Worm (Caenorhabditis elegans) whole organism, midembryonic: Measurements from ENCODE around the gene flp-1.
"Not testable (repeated sequence)": the region's sequence is repeated elsewhere in the genome, so short reads cannot be mapped to it uniquely, and the experiment has no call there.

Experiments used
- T22C8.4 ChIP-seq: fragments of 200-800 bp; sonication (Bioruptor generic); IDR thresholded peaks from 2 replicates; pipeline ENCODE4 v1.3.6; 2022; ENCODE audit warnings: missing genetic modification characterization, missing compliant biosample characterization
- cog-1 ChIP-seq: sonication (generic microtip); optimal IDR thresholded peaks from 2 replicates; lab custom pipeline; 2016; ENCODE audit warnings: missing genetic modification characterization, missing compliant biosample characterization
- flt-1 ChIP-seq: fragments of 200-800 bp; sonication (Bioruptor generic); IDR thresholded peaks from 2 replicates; pipeline ENCODE4 v1.3.6; 2022; ENCODE audit warnings: missing genetic modification characterization, missing compliant biosample characterization
- klf-2 ChIP-seq: fragments of 200-800 bp; sonication (Bioruptor generic); conservative IDR thresholded peaks from 2 replicates; pipeline ENCODE4 v1.3.6; 2022; ENCODE audit warnings: missing genetic modification reagents, missing genetic modification characterization, missing compliant biosample characterization
- med-1 ChIP-seq: sonication (generic microtip); optimal IDR thresholded peaks from 2 replicates; lab custom pipeline; 2017; ENCODE audit warnings: missing genetic modification characterization, mild to moderate bottlenecking, missing compliant biosample characterization, antibody characterized with exemption, missing genetic modification reagents; ENCODE audit not compliant: insufficient read depth
- ref-1 ChIP-seq: fragments of 200-800 bp; sonication (Bioruptor generic); conservative IDR thresholded peaks from 2 replicates; pipeline ENCODE4 v1.3.6; 2022; ENCODE audit warnings: missing genetic modification reagents, missing genetic modification characterization, missing compliant biosample characterization
- tab-1 ChIP-seq: fragments of 200-800 bp; sonication (Bioruptor generic); IDR thresholded peaks from 2 replicates; pipeline ENCODE4 v1.3.6; 2022; ENCODE audit warnings: missing genetic modification characterization, missing compliant biosample characterization
- ztf-23 ChIP-seq: fragments of 200-800 bp; sonication (Bioruptor generic); IDR thresholded peaks from 2 replicates; pipeline ENCODE4 v1.3.6; 2022; ENCODE audit warnings: missing genetic modification reagents, missing genetic modification characterization, missing compliant biosample characterization
- ztf-29 ChIP-seq: fragments of 200-800 bp; sonication (Bioruptor generic); IDR thresholded peaks from 2 replicates; pipeline ENCODE4 v1.3.6; 2022; ENCODE audit warnings: missing genetic modification reagents, missing genetic modification characterization, missing compliant biosample characterization

Gene flp-1

DNA sequence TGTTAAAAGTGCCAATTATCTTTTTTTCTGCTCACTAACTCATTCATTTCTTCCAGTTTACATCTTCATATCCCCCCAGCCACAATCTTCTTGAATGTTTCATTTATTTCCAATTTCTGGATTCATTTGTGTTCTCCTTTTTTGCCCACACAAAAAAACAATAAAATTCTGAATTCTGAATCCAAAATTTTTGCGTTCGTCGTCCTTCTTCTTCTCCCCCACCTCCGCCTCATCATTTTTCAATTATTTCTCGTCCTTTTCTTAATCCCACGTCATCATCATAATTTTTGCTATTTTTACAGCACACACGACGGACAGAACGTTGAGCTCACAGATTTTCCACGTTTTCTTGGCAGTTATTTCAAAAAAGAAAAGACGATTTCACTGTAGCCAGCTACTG lies 40.0 kb downstream of the flp-1 start, which contains the start of gene C07C7.1:
C07C7.1 (plus strand) TSS at position 301 of the 400 bp plus-strand sequence.
- TF ChIP-seq cog-1 = no peak
- no peak for TF ChIP-seq flt-1 (GFP tag; lab: Robert Waterston, UW)
- no peak for TF ChIP-seq ref-1 (GFP tag; lab: Robert Waterston, UW)
- no peak for TF ChIP-seq ztf-23 (GFP tag; lab: Robert Waterston, UW)
- TF ChIP-seq tab-1 = no peak
- no peak for TF ChIP-seq klf-2 (GFP tag; lab: Robert Waterston, UW)
- no peak for TF ChIP-seq T22C8.4 (GFP tag; lab: Robert Waterston, UW)
- TF ChIP-seq ztf-29 (GFP tag; lab: Robert Waterston, UW) = no peak
- TF ChIP-seq med-1 = no peak

- TF ChIP-seq ztf-23 (GFP tag; lab: Robert Waterston, UW) (peak; percentile 96), klf-2 (GFP tag; lab: Robert Waterston, UW) (peak; percentile 90), med-1 (peak; percentile 80), tab-1 (peak; percentile 96), flt-1 (GFP tag; lab: Robert Waterston, UW) (peak; percentile 96), ref-1 (GFP tag; lab: Robert Waterston, UW) (peak; percentile 90), cog-1 (peak; percentile 94), ztf-29 (GFP tag; lab: Robert Waterston, UW) (peak; percentile 91), T22C8.4 (GFP tag; lab: Robert Waterston, UW) (peak; percentile 91)
Observed at ce11 chrIV:9191183-9191582, 46.7 kb downstream of the flp-1 start.

DNA sequence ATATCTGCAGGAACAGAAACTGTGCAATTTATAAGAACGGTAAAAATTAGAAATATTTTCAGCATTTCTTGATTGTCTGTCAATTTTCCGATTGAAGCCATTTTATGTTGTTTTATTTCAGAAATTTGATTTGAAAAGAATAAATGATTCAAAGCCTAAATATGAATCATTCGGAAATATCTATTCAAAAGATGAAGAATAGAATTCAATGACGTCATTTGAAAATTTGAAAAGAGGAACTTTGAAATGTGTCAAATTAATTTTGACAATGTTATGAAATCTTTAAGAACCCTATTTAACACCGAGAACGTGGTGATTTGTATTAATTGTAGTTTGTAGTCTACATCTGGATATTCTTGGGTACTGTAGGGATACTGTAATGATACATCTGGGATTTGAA lies 48.0 kb downstream of the flp-1 start, which contains the start of gene C46C2.5:
C46C2.5 (minus strand) TSS at position 101 of the 400 bp plus-strand sequence.
- TF ChIP-seq ztf-29 (GFP tag; lab: Robert Waterston, UW) = no peak
- no peak for TF ChIP-seq T22C8.4 (GFP tag; lab: Robert Waterston, UW)

DNA sequence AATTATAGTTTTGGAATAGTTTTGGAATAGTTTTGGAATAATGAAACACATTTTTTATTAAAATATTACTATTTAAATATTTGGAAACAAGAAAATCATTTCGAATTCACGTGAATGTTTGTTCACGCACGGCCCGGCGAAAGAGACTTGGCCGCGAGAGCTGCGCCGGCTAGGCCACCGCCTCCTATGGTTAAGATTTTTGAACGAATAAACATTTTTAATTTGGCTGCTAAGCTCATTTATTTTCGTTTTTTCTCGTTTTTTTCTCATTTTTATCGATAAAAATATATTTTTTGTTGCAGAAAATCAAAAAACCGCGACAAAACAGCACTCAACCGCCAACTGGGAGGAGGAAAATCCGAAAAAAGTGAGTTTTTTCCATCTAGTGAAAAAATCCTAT lies 50.0 kb downstream of the flp-1 start, which contains the start of gene C46C2.7:
C46C2.7 (plus strand) TSS at position 301 of the 400 bp plus-strand sequence.
- not testable (repeated sequence) for TF ChIP-seq ztf-23 (GFP tag; lab: Robert Waterston, UW); T22C8.4 (GFP tag; lab: Robert Waterston, UW); tab-1
